Worm (Caenorhabditis elegans) whole organism, L4/young adult: ENCODE results near the gene ruvb-1.

Experiments
- W03F9.2 ChIP-seq: fragments of 150-350 bp; optimal IDR thresholded peaks from 2 replicates; lab custom pipeline; 2014; ENCODE audit warnings: missing biosample characterization, missing genetic modification characterization
- dao-5 ChIP-seq: sonication (generic microtip); optimal IDR thresholded peaks from 2 replicates; lab custom pipeline; 2016; ENCODE audit warnings: missing genotype, missing genetic modification characterization, moderate library complexity, missing compliant biosample characterization

DNA sequence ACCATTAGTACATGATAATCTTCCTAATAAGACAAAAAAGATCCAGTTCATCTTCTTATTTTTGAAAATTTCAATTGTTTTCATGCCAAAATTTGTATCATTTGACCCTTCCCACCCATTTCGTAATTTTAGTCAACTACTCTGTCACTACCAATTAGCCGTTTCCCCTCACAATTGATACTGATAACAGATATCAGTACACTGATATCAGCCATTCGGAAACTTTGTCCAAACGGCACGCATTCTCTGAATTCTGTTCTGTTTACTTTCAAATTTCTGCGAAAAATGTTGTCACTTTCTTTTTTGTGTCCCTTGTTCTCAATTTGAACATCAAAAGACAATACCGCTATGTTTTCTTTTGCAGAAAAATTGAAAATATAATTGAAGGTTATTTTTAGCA lies 32.0 kb upstream of the ruvb-1 start:
- TF ChIP-seq dao-5 (tag; lab: Kevin White, UChicago) (no peak), W03F9.2 (tag; lab: Kevin White, UChicago) (no peak)
